Worm (Caenorhabditis elegans) whole organism, young adult: Measurements from ENCODE around the gene ZC190.7.

Experiments
- B0035.1 ChIP-seq: sonication (generic microtip); optimal IDR thresholded peaks from 2 replicates; lab custom pipeline; 2016; ENCODE audit warnings: missing genetic modification characterization, mild to moderate bottlenecking, missing compliant biosample characterization, missing genotype, missing genetic modification reagents
- F49E8.2 ChIP-seq: sonication (generic microtip); optimal IDR thresholded peaks from 3 replicates; lab custom pipeline; 2017; ENCODE audit warnings: missing genetic modification characterization, mild to moderate bottlenecking, missing compliant biosample characterization, antibody characterized with exemption, moderate library complexity; ENCODE audit not compliant: insufficient read depth
- F57A8.1 ChIP-seq: fragments of 200-800 bp; sonication (Bioruptor generic); optimal IDR thresholded peaks from 2 replicates; lab custom pipeline; 2018; ENCODE audit warnings: mild to moderate bottlenecking, missing genetic modification characterization, moderate library complexity, missing compliant biosample characterization
- Y67H2A.10 ChIP-seq: fragments of 200-800 bp; sonication (Bioruptor generic); conservative IDR thresholded peaks from 2 replicates; pipeline ENCODE4 v1.3.6; 2022; ENCODE audit warnings: missing genetic modification reagents, missing genetic modification characterization, missing compliant biosample characterization
- Y79H2A.3 ChIP-seq: fragments of 200-800 bp; sonication (Bioruptor generic); conservative IDR thresholded peaks from 2 replicates; pipeline ENCODE4 v1.3.6; 2022; ENCODE audit warnings: missing genetic modification reagents, missing genetic modification characterization, missing compliant biosample characterization
- cebp-2 ChIP-seq: fragments of 200-800 bp; sonication (Bioruptor generic); IDR thresholded peaks from 2 replicates; pipeline ENCODE4 v1.3.6; 2022; ENCODE audit warnings: missing genetic modification characterization, missing compliant biosample characterization
- die-1 ChIP-seq: sonication (generic microtip); optimal IDR thresholded peaks from 2 replicates; lab custom pipeline; 2016; ENCODE audit warnings: missing genotype, mild to moderate bottlenecking, missing genetic modification characterization, missing compliant biosample characterization
- nhr-90 ChIP-seq: sonication (generic microtip); optimal IDR thresholded peaks from 2 replicates; lab custom pipeline; 2016; ENCODE audit warnings: missing genotype, mild to moderate bottlenecking, missing genetic modification characterization, missing compliant biosample characterization
- pbrm-1 ChIP-seq: fragments of 200-800 bp; sonication (Bioruptor generic); IDR thresholded peaks from 2 replicates; pipeline ENCODE4 v1.3.6; 2022; ENCODE audit warnings: missing genetic modification reagents, missing genetic modification characterization, missing compliant biosample characterization
- ztf-22 ChIP-seq: fragments of 200-800 bp; sonication (Bioruptor generic); optimal IDR thresholded peaks from 2 replicates; lab custom pipeline; 2018; ENCODE audit warnings: mild to moderate bottlenecking, missing genetic modification characterization, moderate library complexity, missing compliant biosample characterization

DNA sequence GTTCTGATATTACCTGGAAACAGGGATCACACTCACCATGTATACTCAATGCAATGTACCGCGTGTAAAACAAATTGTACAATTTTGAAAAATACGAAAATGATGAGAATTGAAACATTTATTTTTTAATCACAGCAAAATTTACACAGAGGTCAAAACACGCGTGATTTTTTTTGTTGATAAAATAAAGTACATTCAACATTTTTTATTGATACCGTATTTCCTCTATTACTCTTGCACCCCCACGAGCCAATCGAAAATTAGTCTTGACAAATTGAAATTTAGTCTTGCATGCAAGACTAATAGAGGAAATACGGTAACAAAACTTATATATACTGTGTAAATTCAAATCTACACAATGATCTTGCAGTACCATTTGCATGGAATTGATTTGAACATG lies 1.0 kb upstream of the ZC190.7 start, which contains the start of gene ZC190.8:
- TF ChIP-seq die-1 (tag; lab: Kevin White, UChicago) (no peak), Y67H2A.10 (GFP tag; lab: Robert Waterston, UW) (no peak), B0035.1 (tag; lab: Kevin White, UChicago) (no peak), ztf-22 (no peak), cebp-2 (GFP tag; lab: Robert Waterston, UW) (no peak), F57A8.1 (GFP tag; lab: Kevin White, UChicago) (no peak), F49E8.2 (tag; lab: Kevin White, UChicago) (no peak), pbrm-1 (GFP tag; lab: Robert Waterston, UW) (no peak), nhr-90 (tag; lab: Kevin White, UChicago) (no peak), Y79H2A.3 (GFP tag; lab: Robert Waterston, UW) (no peak)
